Worm (Caenorhabditis elegans) whole organism, L2 larva: Measurements from ENCODE around the gene rpn-9.

Source experiments
- aly-2 ChIP-seq: fragments of 150-350 bp; optimal IDR thresholded peaks from 2 replicates; lab custom pipeline; 2014; ENCODE audit warnings: missing biosample characterization, missing genetic modification characterization
- ama-1 ChIP-seq: fragments of 150-350 bp; optimal IDR thresholded peaks from 2 replicates; lab custom pipeline; 2018; ENCODE audit warnings: inconsistent platforms
- egl-27 ChIP-seq: sonication (generic microtip); optimal IDR thresholded peaks from 3 replicates; lab custom pipeline; 2017; ENCODE audit warnings: missing biosample characterization, missing genetic modification reagents, missing genetic modification characterization
- elt-1 ChIP-seq: fragments of 150-350 bp; optimal IDR thresholded peaks from 2 replicates; lab custom pipeline; 2014; ENCODE audit warnings: missing biosample characterization, missing genetic modification characterization
- elt-3 ChIP-seq: sonication (generic microtip); optimal IDR thresholded peaks from 2 replicates; lab custom pipeline; 2017; ENCODE audit warnings: missing biosample characterization, missing genetic modification characterization
- fos-1 ChIP-seq: fragments of 150-350 bp; optimal IDR thresholded peaks from 2 replicates; lab custom pipeline; 2014; ENCODE audit warnings: missing biosample characterization, missing genetic modification characterization
- lin-11 ChIP-seq: fragments of 150-350 bp; sonication (generic microtip); optimal IDR thresholded peaks from 2 replicates; lab custom pipeline; 2014; ENCODE audit warnings: missing biosample characterization, missing genetic modification characterization, inconsistent platforms, mixed read lengths
- lin-39 ChIP-seq: fragments of 150-350 bp; optimal IDR thresholded peaks from 2 replicates; lab custom pipeline; 2014; ENCODE audit warnings: missing biosample characterization, missing genetic modification reagents, missing genetic modification characterization
- nhr-10 ChIP-seq: sonication (generic microtip); optimal IDR thresholded peaks from 2 replicates; lab custom pipeline; 2017; ENCODE audit warnings: missing biosample characterization, missing genetic modification characterization
- nhr-129 ChIP-seq: fragments of 150-350 bp; optimal IDR thresholded peaks from 2 replicates; lab custom pipeline; 2014; ENCODE audit warnings: missing biosample characterization, missing genetic modification characterization
- snpc-4 ChIP-seq: fragments of 150-350 bp; optimal IDR thresholded peaks from 2 replicates; lab custom pipeline; 2014; ENCODE audit warnings: missing biosample characterization, missing genetic modification characterization
- unc-62 ChIP-seq: fragments of 150-350 bp; optimal IDR thresholded peaks from 2 replicates; lab custom pipeline; 2014; ENCODE audit warnings: missing biosample characterization, missing genetic modification reagents, missing genetic modification characterization
- ztf-11 ChIP-seq: sonication (generic microtip); optimal IDR thresholded peaks from 2 replicates; lab custom pipeline; 2017; ENCODE audit warnings: missing biosample characterization, missing genetic modification characterization
- ztf-4 ChIP-seq: fragments of 150-350 bp; optimal IDR thresholded peaks from 2 replicates; lab custom pipeline; 2014; ENCODE audit warnings: missing biosample characterization, missing genetic modification characterization

DNA sequence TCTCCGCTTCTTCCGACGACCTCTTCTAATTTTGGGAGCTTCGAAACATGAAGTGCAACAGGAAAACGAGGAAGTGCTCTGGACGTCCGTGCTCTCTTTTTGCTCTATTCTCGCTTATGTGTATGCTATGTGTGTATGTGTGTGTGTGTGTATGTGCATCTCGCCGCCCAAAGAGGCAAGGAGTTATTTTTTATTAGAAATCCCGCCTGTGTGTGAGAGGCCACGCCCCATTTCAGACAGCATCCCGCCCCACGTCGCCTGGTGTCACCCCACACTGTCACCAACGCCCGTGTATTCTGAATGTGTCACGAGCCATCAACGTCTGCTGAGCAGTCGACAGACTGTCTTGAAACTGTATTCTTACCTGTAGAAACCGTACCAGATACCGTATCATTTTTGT lies 16.8 kb upstream of the rpn-9 start, which contains the start of gene T05B9.2:
- TF ChIP-seq elt-3 (tag; lab: Kevin White, UChicago) = no peak
- TF ChIP-seq nhr-129 = no peak
- TF ChIP-seq fos-1 = no peak
- TF ChIP-seq lin-11 (tag; lab: Kevin White, UChicago) = no peak
- no peak for TF ChIP-seq lin-39
- TF ChIP-seq ztf-11 = no peak
- no peak for TF ChIP-seq snpc-4 (tag; lab: Kevin White, UChicago)
- no peak for TF ChIP-seq nhr-10 (tag; lab: Kevin White, UChicago)
- no peak for TF ChIP-seq elt-1 (tag; lab: Kevin White, UChicago)
- TF ChIP-seq aly-2 (tag; lab: Kevin White, UChicago) = no peak
- no peak for TF ChIP-seq ama-1 (lab: Kevin White, UChicago)
- TF ChIP-seq egl-27 (tag; lab: Kevin White, UChicago) = no peak
- TF ChIP-seq ztf-4 (tag; lab: Kevin White, UChicago) = no peak
- TF ChIP-seq unc-62 (GFP tag; lab: Kevin White, UChicago) = no peak
